Fruit fly (Drosophila melanogaster): ENCODE results near the gene CG12091.

The CG12091 gene

dm6 chr3L:1488592-1489183 lies 47.9 kb downstream of the CG12091 start (continued):
- TF ChIP-seq Optix (GFP tag; IDR thresholded peaks at IDR 0.05), result no peak
- TF ChIP-seq CG33557 (GFP tag; optimal IDR thresholded peaks at IDR 0.05), result no peak
- TF ChIP-seq CG30403 (GFP tag; optimal IDR thresholded peaks at IDR 0.05), result no peak
- no peak for TF ChIP-seq CG9727 (GFP tag; optimal IDR thresholded peaks at IDR 0.05)
- TF ChIP-seq crol (GFP tag; IDR thresholded peaks at IDR 0.05), result no peak
- TF ChIP-seq Sin3A (optimal IDR thresholded peaks at IDR 0.05), result no peak
- TF ChIP-seq slou (GFP tag; optimal IDR thresholded peaks at IDR 0.05), result no peak
- TF ChIP-seq BtbVII (GFP tag; optimal IDR thresholded peaks at IDR 0.05), result no peak
- TF ChIP-seq Six4 (GFP tag; optimal IDR thresholded peaks at IDR 0.05), result no peak
- TF ChIP-seq tap (tag; optimal IDR thresholded peaks at IDR 0.05), result peak; percentile 27
- TF ChIP-seq CG32532 (GFP tag; IDR thresholded peaks at IDR 0.05), result no peak
- TF ChIP-seq Mrtf (GFP tag; IDR thresholded peaks at IDR 0.05), result no peak
- peak; percentile 34 for TF ChIP-seq CG34376 (GFP tag; optimal IDR thresholded peaks at IDR 0.05)
- TF ChIP-seq CG9817 (tag; optimal IDR thresholded peaks at IDR 0.05), result no peak
- no peak for TF ChIP-seq CG8478 (optimal IDR thresholded peaks at IDR 0.05)
- no peak for TF ChIP-seq CG11504 (tag; optimal IDR thresholded peaks at IDR 0.05)
- TF ChIP-seq Tbp (GFP tag; optimal IDR thresholded peaks at IDR 0.05), result no peak
- TF ChIP-seq Stat92E (GFP tag; optimal IDR thresholded peaks at IDR 0.05), result peak in 1 of 3 experiments; percentile 37
- TF ChIP-seq grau (tag; optimal IDR thresholded peaks at IDR 0.05), result no peak
- TF ChIP-seq psq (GFP tag; optimal IDR thresholded peaks at IDR 0.05), result no peak
- TF ChIP-seq sug (tag; optimal IDR thresholded peaks at IDR 0.05), result peak; percentile 76
- no peak for TF ChIP-seq CG18599 (GFP tag; optimal IDR thresholded peaks at IDR 0.05)
- no peak for TF ChIP-seq HLH54F (GFP tag; optimal IDR thresholded peaks at IDR 0.05)
- TF ChIP-seq nmo (GFP tag; optimal IDR thresholded peaks at IDR 0.05), result no peak
- TF ChIP-seq CG1024 (GFP tag; IDR thresholded peaks at IDR 0.05), result no peak
- no peak for TF ChIP-seq ttk (GFP tag; IDR thresholded peaks at IDR 0.05)
- TF ChIP-seq Sry-β (GFP tag; optimal IDR thresholded peaks at IDR 0.05), result no peak
- peak; percentile 4 for TF ChIP-seq CG1233 (GFP tag; optimal IDR thresholded peaks at IDR 0.05)
- peak; percentile 83 for TF ChIP-seq Bgb (GFP tag; IDR thresholded peaks at IDR 0.05; ENCODE audit: partially characterized antibody)
- TF ChIP-seq row (GFP tag; IDR thresholded peaks at IDR 0.05), result peak; percentile 38; the same call in 1 of the 3 replicates
- no peak for TF ChIP-seq danr (GFP tag; IDR thresholded peaks at IDR 0.05)
- no peak for TF ChIP-seq lola (GFP tag; optimal IDR thresholded peaks at IDR 0.05)
- TF ChIP-seq CG14965 (GFP tag; optimal IDR thresholded peaks at IDR 0.05; ENCODE audit: borderline replicate concordance), result no peak
- TF ChIP-seq CG11456 (GFP tag; IDR thresholded peaks at IDR 0.05), result no peak
- TF ChIP-seq Hr78 (GFP tag; optimal IDR thresholded peaks at IDR 0.05), result peak in 1 of 2 experiments; percentile 10
- TF ChIP-seq CG13123 (GFP tag; optimal IDR thresholded peaks at IDR 0.05), result no peak
- TF ChIP-seq lov (optimal IDR thresholded peaks at IDR 0.05), result no peak
- TF ChIP-seq lov (GFP tag; IDR thresholded peaks at IDR 0.05), result no peak
- TF ChIP-seq ara (GFP tag; IDR thresholded peaks at IDR 0.05), result no peak
- no peak for TF ChIP-seq CG8388 (GFP tag; optimal IDR thresholded peaks at IDR 0.05)
- no peak for TF ChIP-seq esg (GFP tag; conservative IDR thresholded peaks at IDR 0.05)
- no peak for TF ChIP-seq CG7372 (GFP tag; IDR thresholded peaks at IDR 0.05)
- no peak for TF ChIP-seq CG11560 (tag; IDR thresholded peaks at IDR 0.05)
- no peak for TF ChIP-seq CG43689 (GFP tag; IDR thresholded peaks at IDR 0.05)
- no peak for TF ChIP-seq Dfd (GFP tag; optimal IDR thresholded peaks at IDR 0.05)
- TF ChIP-seq Med (GFP tag), result peak; percentile 66
- no peak for TF ChIP-seq mam (GFP tag; optimal IDR thresholded peaks at IDR 0.05)
- no peak for TF ChIP-seq H2.0 (GFP tag; IDR thresholded peaks at IDR 0.05)
- TF ChIP-seq CG13624 (GFP tag; optimal IDR thresholded peaks at IDR 0.05), result no peak
- peak; percentile 85 for TF ChIP-seq CG42726 (GFP tag; IDR thresholded peaks at IDR 0.05; ENCODE audit: partially characterized antibody)
- no peak for TF ChIP-seq Hr3 (GFP tag; optimal IDR thresholded peaks at IDR 0.05)
- no peak for TF ChIP-seq pfk (GFP tag; optimal IDR thresholded peaks at IDR 0.05)
